Worm (Caenorhabditis elegans) whole organism, L2 larva: ENCODE results near the gene ltd-1.

Experiments
- C34F6.9 ChIP-seq: fragments of 150-350 bp; optimal IDR thresholded peaks from 2 replicates; lab custom pipeline; 2014; ENCODE audit warnings: missing biosample characterization, missing genetic modification characterization
- F13H6.1 ChIP-seq: sonication (generic microtip); optimal IDR thresholded peaks from 2 replicates; lab custom pipeline; 2016; ENCODE audit warnings: missing genetic modification characterization, missing compliant biosample characterization
- R02D3.7 ChIP-seq: fragments of 150-350 bp; optimal IDR thresholded peaks from 2 replicates; lab custom pipeline; 2014; ENCODE audit warnings: missing biosample characterization, missing genetic modification characterization
- Y55F3AM.14 ChIP-seq: fragments of 200-800 bp; sonication (Bioruptor generic); optimal IDR thresholded peaks from 2 replicates; lab custom pipeline; 2018; ENCODE audit warnings: mild to moderate bottlenecking, missing genetic modification characterization, missing compliant biosample characterization
- ZK546.5 ChIP-seq: sonication (generic microtip); optimal IDR thresholded peaks from 2 replicates; lab custom pipeline; 2017; ENCODE audit warnings: missing biosample characterization, missing genetic modification characterization
- alr-1 ChIP-seq: fragments of 150-350 bp; optimal IDR thresholded peaks from 2 replicates; lab custom pipeline; 2014; ENCODE audit warnings: missing biosample characterization, missing genetic modification characterization
- aly-2 ChIP-seq: fragments of 150-350 bp; optimal IDR thresholded peaks from 2 replicates; lab custom pipeline; 2014; ENCODE audit warnings: missing biosample characterization, missing genetic modification characterization
- ama-1 ChIP-seq: fragments of 150-350 bp; optimal IDR thresholded peaks from 2 replicates; lab custom pipeline; 2018; ENCODE audit warnings: inconsistent platforms
- blmp-1 ChIP-seq: sonication (generic microtip); optimal IDR thresholded peaks from 2 replicates; lab custom pipeline; 2017; ENCODE audit warnings: missing genetic modification characterization, mild to moderate bottlenecking, missing compliant biosample characterization, antibody characterized with exemption, moderate library complexity; ENCODE audit not compliant: insufficient read depth
- ceh-16 ChIP-seq: fragments of 150-350 bp; optimal IDR thresholded peaks from 2 replicates; lab custom pipeline; 2014; ENCODE audit warnings: missing biosample characterization, missing genetic modification characterization
- ceh-82 ChIP-seq: fragments of 150-350 bp; optimal IDR thresholded peaks from 2 replicates; lab custom pipeline; 2014; ENCODE audit warnings: missing biosample characterization, missing genetic modification characterization
- crh-2 ChIP-seq: sonication (generic microtip); optimal IDR thresholded peaks from 2 replicates; lab custom pipeline; 2017; ENCODE audit warnings: missing biosample characterization, missing genetic modification characterization
- dmd-4 ChIP-seq: sonication (generic microtip); optimal IDR thresholded peaks from 2 replicates; lab custom pipeline; 2017; ENCODE audit warnings: missing biosample characterization, missing genetic modification characterization
- egl-27 ChIP-seq: sonication (generic microtip); optimal IDR thresholded peaks from 3 replicates; lab custom pipeline; 2017; ENCODE audit warnings: missing biosample characterization, missing genetic modification reagents, missing genetic modification characterization
- elt-1 ChIP-seq: fragments of 150-350 bp; optimal IDR thresholded peaks from 2 replicates; lab custom pipeline; 2014; ENCODE audit warnings: missing biosample characterization, missing genetic modification characterization
- elt-3 ChIP-seq: sonication (generic microtip); optimal IDR thresholded peaks from 2 replicates; lab custom pipeline; 2017; ENCODE audit warnings: missing biosample characterization, missing genetic modification characterization
- fos-1 ChIP-seq: fragments of 150-350 bp; optimal IDR thresholded peaks from 2 replicates; lab custom pipeline; 2014; ENCODE audit warnings: missing biosample characterization, missing genetic modification characterization
- gmeb-1 ChIP-seq: fragments of 150-350 bp; optimal IDR thresholded peaks from 2 replicates; lab custom pipeline; 2014; ENCODE audit warnings: missing biosample characterization, missing genetic modification characterization
- lin-11 ChIP-seq: fragments of 150-350 bp; sonication (generic microtip); optimal IDR thresholded peaks from 2 replicates; lab custom pipeline; 2014; ENCODE audit warnings: missing biosample characterization, missing genetic modification characterization, inconsistent platforms, mixed read lengths
- lin-13 ChIP-seq: fragments of 150-350 bp; optimal IDR thresholded peaks from 2 replicates; lab custom pipeline; 2014; ENCODE audit warnings: missing biosample characterization, missing genetic modification reagents, missing genetic modification characterization
- lin-39 ChIP-seq: fragments of 150-350 bp; optimal IDR thresholded peaks from 2 replicates; lab custom pipeline; 2014; ENCODE audit warnings: missing biosample characterization, missing genetic modification reagents, missing genetic modification characterization
- lsy-2 ChIP-seq, 2 experiments: fragments of 150-350 bp in 1 of 2; sonication (generic microtip) in 1 of 2; optimal IDR thresholded peaks; 2 replicates each; lab custom pipeline; 2014 to 2017; ENCODE audit warnings: missing biosample characterization in 2 of 2, missing genetic modification characterization in 2 of 2
- mab-5 ChIP-seq: fragments of 150-350 bp; optimal IDR thresholded peaks from 2 replicates; lab custom pipeline; 2014; ENCODE audit warnings: missing biosample characterization, missing genetic modification characterization
- mbf-1 ChIP-seq: sonication (generic microtip); optimal IDR thresholded peaks from 2 replicates; lab custom pipeline; 2017; ENCODE audit warnings: missing biosample characterization, missing genetic modification characterization
- mdl-1 ChIP-seq, 2 experiments: fragments of 150-350 bp in 1 of 2; sonication (generic microtip) in 1 of 2; optimal IDR thresholded peaks; 2 replicates each; lab custom pipeline; 2017; ENCODE audit warnings: missing biosample characterization in 2 of 2, missing genetic modification characterization in 2 of 2
- nhr-10 ChIP-seq: sonication (generic microtip); optimal IDR thresholded peaks from 2 replicates; lab custom pipeline; 2017; ENCODE audit warnings: missing biosample characterization, missing genetic modification characterization
- nhr-11 ChIP-seq: fragments of 150-350 bp; optimal IDR thresholded peaks from 2 replicates; lab custom pipeline; 2014; ENCODE audit warnings: missing biosample characterization, missing genetic modification characterization
- nhr-12 ChIP-seq: fragments of 150-350 bp; optimal IDR thresholded peaks from 2 replicates; lab custom pipeline; 2014; ENCODE audit warnings: missing biosample characterization, missing genetic modification characterization
- nhr-129 ChIP-seq: fragments of 150-350 bp; optimal IDR thresholded peaks from 2 replicates; lab custom pipeline; 2014; ENCODE audit warnings: missing biosample characterization, missing genetic modification characterization
- nhr-21 ChIP-seq: fragments of 150-350 bp; optimal IDR thresholded peaks from 2 replicates; lab custom pipeline; 2014; ENCODE audit warnings: missing biosample characterization, missing genetic modification characterization
- nhr-23 ChIP-seq: fragments of 150-350 bp; optimal IDR thresholded peaks from 2 replicates; lab custom pipeline; 2014; ENCODE audit warnings: missing biosample characterization, missing genetic modification reagents, missing genetic modification characterization
- nhr-237 ChIP-seq: fragments of 150-350 bp; optimal IDR thresholded peaks from 2 replicates; lab custom pipeline; 2014; ENCODE audit warnings: missing biosample characterization, missing genetic modification characterization
- nhr-25 ChIP-seq: fragments of 150-350 bp; sonication (generic microtip); optimal IDR thresholded peaks from 3 replicates; lab custom pipeline; 2014; ENCODE audit warnings: missing biosample characterization, missing genetic modification characterization
- nhr-6 ChIP-seq: fragments of 150-350 bp; optimal IDR thresholded peaks from 2 replicates; lab custom pipeline; 2014; ENCODE audit warnings: missing biosample characterization, missing genetic modification characterization
- nhr-77 ChIP-seq: fragments of 150-350 bp; optimal IDR thresholded peaks from 2 replicates; lab custom pipeline; 2014; ENCODE audit warnings: missing biosample characterization, missing genetic modification characterization
- peb-1 ChIP-seq: fragments of 150-350 bp; optimal IDR thresholded peaks from 2 replicates; lab custom pipeline; 2014; ENCODE audit warnings: missing biosample characterization, missing genetic modification characterization
- sem-4 ChIP-seq: fragments of 150-350 bp; optimal IDR thresholded peaks from 2 replicates; lab custom pipeline; 2014; ENCODE audit warnings: missing biosample characterization, missing genetic modification reagents, missing genetic modification characterization
- skn-1 ChIP-seq: sonication (generic microtip); optimal IDR thresholded peaks from 2 replicates; lab custom pipeline; 2017; ENCODE audit warnings: missing biosample characterization, missing genetic modification characterization
- sma-3 ChIP-seq: sonication (generic microtip); optimal IDR thresholded peaks from 2 replicates; lab custom pipeline; 2016; ENCODE audit warnings: missing genetic modification reagents, missing genetic modification characterization, missing compliant biosample characterization
- sma-9 ChIP-seq, 2 experiments: fragments of 150-350 bp in 1 of 2; sonication (generic microtip) in 1 of 2; optimal IDR thresholded peaks; 2 replicates each; lab custom pipeline; 2014 to 2016; ENCODE audit warnings: missing genetic modification characterization in 2 of 2, mild to moderate bottlenecking in 1 of 2, missing biosample characterization in 1 of 2, missing compliant biosample characterization in 1 of 2, missing genetic modification reagents in 1 of 2, moderate library complexity in 1 of 2
- snpc-4 ChIP-seq: fragments of 150-350 bp; optimal IDR thresholded peaks from 2 replicates; lab custom pipeline; 2014; ENCODE audit warnings: missing biosample characterization, missing genetic modification characterization
- unc-39 ChIP-seq: fragments of 150-350 bp; optimal IDR thresholded peaks from 2 replicates; lab custom pipeline; 2014; ENCODE audit warnings: missing biosample characterization, missing genetic modification characterization
- unc-55 ChIP-seq: fragments of 150-350 bp; sonication (generic microtip); optimal IDR thresholded peaks from 3 replicates; lab custom pipeline; 2014; ENCODE audit warnings: missing biosample characterization, missing genetic modification reagents, missing genetic modification characterization
- unc-62 ChIP-seq: fragments of 150-350 bp; optimal IDR thresholded peaks from 2 replicates; lab custom pipeline; 2014; ENCODE audit warnings: missing biosample characterization, missing genetic modification reagents, missing genetic modification characterization
- zag-1 ChIP-seq: fragments of 150-350 bp; optimal IDR thresholded peaks from 2 replicates; lab custom pipeline; 2014; ENCODE audit warnings: missing biosample characterization, missing genetic modification characterization
- ztf-1 ChIP-seq: fragments of 200-800 bp; sonication (Bioruptor generic); conservative IDR thresholded peaks from 2 replicates; pipeline ENCODE4 v1.3.6; 2022; ENCODE audit warnings: missing genetic modification characterization, missing compliant biosample characterization
- ztf-11 ChIP-seq: sonication (generic microtip); optimal IDR thresholded peaks from 2 replicates; lab custom pipeline; 2017; ENCODE audit warnings: missing biosample characterization, missing genetic modification characterization
- ztf-4 ChIP-seq: fragments of 150-350 bp; optimal IDR thresholded peaks from 2 replicates; lab custom pipeline; 2014; ENCODE audit warnings: missing biosample characterization, missing genetic modification characterization

Gene ltd-1

DNA sequence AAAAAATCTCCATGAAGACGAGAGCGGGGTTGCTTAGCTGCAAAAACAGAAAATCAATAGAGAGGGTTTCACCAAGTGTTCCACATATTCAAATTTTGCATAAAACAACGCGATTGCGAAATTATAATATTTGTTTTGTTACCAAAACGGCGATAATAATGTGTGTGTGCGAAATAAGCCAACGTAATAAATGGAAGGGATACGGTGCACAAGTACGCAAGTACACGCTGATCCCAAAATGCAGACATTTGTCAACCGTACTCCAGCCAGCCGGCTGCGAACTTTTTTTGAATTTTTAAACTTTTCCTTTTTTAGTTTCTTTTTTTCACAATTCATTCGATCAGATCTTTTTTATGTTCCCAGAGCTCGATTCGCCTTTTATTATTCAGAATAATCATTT, 32.3 kb upstream of the ltd-1 start, which contains the start of gene ire-1:
Gene ire-1 (minus strand): TSS at position 44 of the 400 bp plus-strand sequence.
- no peak for TF ChIP-seq mdl-1 (tag; optimal IDR thresholded peaks at IDR 0.05; lab: Kevin White, UChicago)
- no peak for TF ChIP-seq sem-4 (tag; lab: Kevin White, UChicago)
- no peak for TF ChIP-seq mbf-1 (tag; lab: Kevin White, UChicago)
- TF ChIP-seq alr-1 (tag; lab: Kevin White, UChicago) = no peak
- TF ChIP-seq mab-5 (tag; lab: Kevin White, UChicago) = no peak
- peak; percentile 71 for TF ChIP-seq C34F6.9 (tag; lab: Kevin White, UChicago)
- peak; percentile 9 for TF ChIP-seq blmp-1 (tag; lab: Kevin White, UChicago)
- TF ChIP-seq nhr-25 (tag; lab: Kevin White, UChicago) = no peak
- no peak for TF ChIP-seq peb-1 (tag; lab: Kevin White, UChicago)
- no peak for TF ChIP-seq ceh-16 (tag; lab: Kevin White, UChicago)
- peak; percentile 49 for TF ChIP-seq gmeb-1 (tag; lab: Kevin White, UChicago)
- no peak for TF ChIP-seq Y55F3AM.14 (GFP tag; lab: Kevin White, UChicago)
- TF ChIP-seq nhr-237 = no peak
- no peak for TF ChIP-seq egl-27
- no peak for TF ChIP-seq elt-1 (tag; lab: Kevin White, UChicago)
- TF ChIP-seq lin-39 (tag; lab: Kevin White, UChicago) = no peak
- no peak for TF ChIP-seq sma-3 (GFP tag; lab: Kevin White, UChicago)
- TF ChIP-seq nhr-21 (tag; lab: Kevin White, UChicago) = no peak
- TF ChIP-seq ztf-4 = no peak
- TF ChIP-seq aly-2 (tag; lab: Kevin White, UChicago) = no peak
- peak; percentile 69 for TF ChIP-seq lin-11 (tag; lab: Kevin White, UChicago)
- no peak for TF ChIP-seq unc-62 (GFP tag; lab: Kevin White, UChicago)
- no peak for TF ChIP-seq nhr-11 (tag; lab: Kevin White, UChicago)
- no peak for TF ChIP-seq nhr-6 (tag; lab: Kevin White, UChicago)
- TF ChIP-seq nhr-10 (tag; lab: Kevin White, UChicago) = no peak
- no peak for TF ChIP-seq elt-3
- peak; percentile 40 for TF ChIP-seq snpc-4
- no peak for TF ChIP-seq nhr-12
- TF ChIP-seq zag-1 (tag; lab: Kevin White, UChicago) = no peak
- TF ChIP-seq ztf-11 (tag; lab: Kevin White, UChicago) = no peak
- TF ChIP-seq nhr-77 = no peak
- peak; percentile 84 for TF ChIP-seq crh-2 (tag; lab: Kevin White, UChicago)
- TF ChIP-seq fos-1 (tag; lab: Kevin White, UChicago) = peak; percentile 64
- no peak for TF ChIP-seq dmd-4
- no peak for TF ChIP-seq unc-39 (tag; lab: Kevin White, UChicago)
- no peak for TF ChIP-seq ZK546.5
- TF ChIP-seq ztf-1 (GFP tag; lab: Robert Waterston, UW) = no peak
- no peak for TF ChIP-seq ama-1 (lab: Kevin White, UChicago)
- TF ChIP-seq nhr-23 (tag; lab: Kevin White, UChicago) = no peak
- peak; percentile 76 for TF ChIP-seq nhr-129 (tag; lab: Kevin White, UChicago)
- TF ChIP-seq F13H6.1 (tag; lab: Kevin White, UChicago) = peak; percentile 32
- TF ChIP-seq lin-13 (GFP tag; lab: Kevin White, UChicago) = peak; percentile 47
- peak; percentile 93 to 99 for TF ChIP-seq lsy-2 (tag; optimal IDR thresholded peaks at IDR 0.05; lab: Kevin White, UChicago)
- TF ChIP-seq sma-9 (GFP tag; optimal IDR thresholded peaks at IDR 0.05; lab: Kevin White, UChicago) = peak; percentile 49
- no peak for TF ChIP-seq sma-9 (tag; optimal IDR thresholded peaks at IDR 0.05; lab: Kevin White, UChicago)
- peak; percentile 94 for TF ChIP-seq unc-55 (GFP tag; lab: Kevin White, UChicago)
- TF ChIP-seq R02D3.7 (tag; lab: Kevin White, UChicago) = no peak
- TF ChIP-seq ceh-82 = no peak
- TF ChIP-seq skn-1 (tag; lab: Kevin White, UChicago) = no peak
